Fruit fly (Drosophila melanogaster) whole organism, wandering third instar larva: Measurements from ENCODE around the gene Rgl.

ENCODE experiments used
- Abd-B ChIP-seq: fragments of >200 bp; optimal IDR thresholded peaks from 2 replicates; lab custom pipeline; 2017; ENCODE audit warnings: missing biosample characterization, missing genetic modification characterization
- CG32264 ChIP-seq: fragments of 200-800 bp; sonication (Bioruptor generic); optimal IDR thresholded peaks from 2 replicates; lab custom pipeline; 2016; ENCODE audit warnings: missing biosample characterization, missing genetic modification characterization
- CrebA ChIP-seq: fragments of 200-800 bp; sonication (Bioruptor generic); optimal IDR thresholded peaks from 2 replicates; lab custom pipeline; 2016; ENCODE audit warnings: missing biosample characterization, mild to moderate bottlenecking, missing genetic modification characterization, borderline replicate concordance
- Dfd ChIP-seq: fragments of >200 bp; optimal IDR thresholded peaks from 2 replicates; lab custom pipeline; 2017; ENCODE audit warnings: missing biosample characterization, missing genetic modification characterization
- Dif ChIP-seq: fragments of 200-275, 200-300 bp; sonication (Bioruptor generic); optimal IDR thresholded peaks from 2 replicates; lab custom pipeline; 2018; ENCODE audit warnings: missing biosample characterization, missing genetic modification characterization; ENCODE audit not compliant: partially characterized antibody
- GATAd ChIP-seq: sonication (Bioruptor generic); optimal IDR thresholded peaks from 2 replicates; lab custom pipeline; 2016; ENCODE audit warnings: missing biosample characterization, missing genetic modification characterization
- HLH106 ChIP-seq: fragments of 200-800 bp; optimal IDR thresholded peaks from 3 replicates; lab custom pipeline; 2019; ENCODE audit warnings: missing biosample characterization, mild to moderate bottlenecking, missing genetic modification characterization, moderate library complexity
- Hr83 ChIP-seq: fragments of 200-300 bp; sonication (Bioruptor generic); optimal IDR thresholded peaks from 2 replicates; lab custom pipeline; 2016; ENCODE audit warnings: missing biosample characterization, mild to moderate bottlenecking, missing genetic modification characterization, moderate library complexity; ENCODE audit not compliant: poor library complexity, severe bottlenecking
- Jra ChIP-seq: sonication (Bioruptor generic); optimal IDR thresholded peaks from 2 replicates; lab custom pipeline; 2016; ENCODE audit warnings: missing biosample characterization, missing genetic modification characterization
- Mio ChIP-seq: sonication (Bioruptor generic); optimal IDR thresholded peaks from 2 replicates; lab custom pipeline; 2016; ENCODE audit warnings: missing biosample characterization, missing genetic modification characterization
- Myc ChIP-seq: fragments of >200 bp; optimal IDR thresholded peaks from 2 replicates; lab custom pipeline; 2017
- OdsH ChIP-seq: fragments of 200-800 bp; sonication (Bioruptor generic); optimal IDR thresholded peaks from 2 replicates; lab custom pipeline; 2016; ENCODE audit warnings: missing biosample characterization, mild to moderate bottlenecking, missing genetic modification characterization
- Rel ChIP-seq, 2 experiments: fragments of 200-800 bp; sonication (Bioruptor generic) in 1 of 2; optimal IDR thresholded peaks; 2 replicates in 1 of 2; 3 replicates in 1 of 2; lab custom pipeline; 2016 to 2019; ENCODE audit warnings: mild to moderate bottlenecking in 2 of 2, missing biosample characterization in 2 of 2, missing genetic modification characterization in 2 of 2, moderate library complexity in 1 of 2
- Sp1 ChIP-seq: fragments of 200-800 bp; sonication (Bioruptor generic); optimal IDR thresholded peaks from 3 replicates; lab custom pipeline; 2019; ENCODE audit warnings: missing biosample characterization, mild to moderate bottlenecking, missing genetic modification characterization, moderate library complexity
- Vsx2 ChIP-seq: fragments of 200-300, 225-300 bp; sonication (Bioruptor generic); optimal IDR thresholded peaks from 2 replicates; lab custom pipeline; 2018; ENCODE audit warnings: missing biosample characterization, missing genetic modification characterization; ENCODE audit not compliant: partially characterized antibody
- br ChIP-seq: fragments of 200-800 bp; sonication (Bioruptor generic); optimal IDR thresholded peaks from 2 replicates; lab custom pipeline; 2016; ENCODE audit warnings: missing biosample characterization, missing genetic modification characterization
- brk ChIP-seq: fragments of 200-800 bp; sonication (Bioruptor generic); optimal IDR thresholded peaks from 2 replicates; lab custom pipeline; 2016; ENCODE audit warnings: missing biosample characterization, mild to moderate bottlenecking, missing genetic modification characterization
- dl ChIP-seq, 2 experiments: fragments of 175-275, 200-275 bp in 1 of 2; fragments of 200-275 bp in 1 of 2; sonication (Bioruptor generic); optimal IDR thresholded peaks; lab custom pipeline; 2018; ENCODE audit warnings: mild to moderate bottlenecking in 2 of 2, missing biosample characterization in 2 of 2, missing genetic modification characterization in 2 of 2, moderate library complexity in 2 of 2; ENCODE audit not compliant: partially characterized antibody in 2 of 2, insufficient read depth in 1 of 2
- dmrt93B ChIP-seq: fragments of 200-800 bp; sonication (Bioruptor generic); optimal IDR thresholded peaks from 2 replicates; lab custom pipeline; 2018; ENCODE audit warnings: missing biosample characterization, mild to moderate bottlenecking, missing genetic modification characterization
- dsf ChIP-seq: sonication (Bioruptor generic); optimal IDR thresholded peaks from 2 replicates; lab custom pipeline; 2016; ENCODE audit warnings: missing biosample characterization, missing genetic modification characterization, borderline replicate concordance
- foxo ChIP-seq, 2 experiments: fragments of 200-800 bp; sonication (Bioruptor generic); optimal IDR thresholded peaks; 2 replicates in 1 of 2; 3 replicates in 1 of 2; lab custom pipeline; 2016 to 2017; ENCODE audit warnings: missing biosample characterization in 2 of 2, missing genetic modification characterization in 2 of 2
- fru ChIP-seq: fragments of 200-800 bp; sonication (Bioruptor generic); optimal IDR thresholded peaks from 3 replicates; lab custom pipeline; 2016; ENCODE audit warnings: missing biosample characterization, mild to moderate bottlenecking, missing genetic modification characterization
- h ChIP-seq: fragments of 200-800 bp; sonication (Bioruptor generic); optimal IDR thresholded peaks from 3 replicates; lab custom pipeline; 2016; ENCODE audit warnings: missing biosample characterization, mild to moderate bottlenecking, missing genetic modification characterization
- lola ChIP-seq: fragments of >200 bp; optimal IDR thresholded peaks from 2 replicates; lab custom pipeline; 2017; ENCODE audit warnings: missing biosample characterization, missing genetic modification characterization
- psq ChIP-seq: fragments of 200-800 bp; sonication (Bioruptor generic); optimal IDR thresholded peaks from 3 replicates; lab custom pipeline; 2017; ENCODE audit warnings: missing biosample characterization, mild to moderate bottlenecking, missing genetic modification characterization, moderate library complexity
- rgr ChIP-seq: fragments of 200-800 bp; sonication (Bioruptor generic); optimal IDR thresholded peaks from 3 replicates; lab custom pipeline; 2016; ENCODE audit warnings: missing biosample characterization, mild to moderate bottlenecking, missing genetic modification characterization
- sage ChIP-seq: fragments of 200-800 bp; sonication (Bioruptor generic); optimal IDR thresholded peaks from 2 replicates; lab custom pipeline; 2016; ENCODE audit warnings: missing biosample characterization, mild to moderate bottlenecking, missing genetic modification characterization
- sv ChIP-seq: fragments of 200-800 bp; sonication (Bioruptor generic); optimal IDR thresholded peaks from 3 replicates; lab custom pipeline; 2016; ENCODE audit warnings: missing biosample characterization, missing genetic modification characterization
- tai ChIP-seq: sonication (Bioruptor generic); optimal IDR thresholded peaks from 2 replicates; lab custom pipeline; 2016; ENCODE audit warnings: missing biosample characterization, missing genetic modification characterization
- usp ChIP-seq: fragments of >200 bp; optimal IDR thresholded peaks from 2 replicates; lab custom pipeline; 2017; ENCODE audit warnings: missing biosample characterization, missing genetic modification characterization
- woc ChIP-seq: sonication (Bioruptor generic); optimal IDR thresholded peaks from 2 replicates; lab custom pipeline; 2016; ENCODE audit warnings: missing biosample characterization, mild to moderate bottlenecking, missing genetic modification characterization

Rgl gene

dm6 chr3L:13957789-13958188 lies 32.7 kb upstream of the Rgl start:
- TF ChIP-seq Myc (no peak), Abd-B (GFP tag; lab: Kevin White, UChicago) (no peak), Dfd (GFP tag; lab: Kevin White, UChicago) (no peak), lola (GFP tag; lab: Kevin White, UChicago) (no peak), OdsH (GFP tag; lab: Kevin White, UChicago) (no peak), CG32264 (GFP tag; lab: Kevin White, UChicago) (no peak)
- TF ChIP-seq, all 38 proteins: peak for 0

dm6 chr3L:13957212-13957668 lies 32.1 kb upstream of the Rgl start:
- TF ChIP-seq sv (GFP tag; lab: Kevin White, UChicago) (peak; percentile 39), Hr83 (GFP tag; lab: Kevin White, UChicago) (no peak), OdsH (GFP tag; lab: Kevin White, UChicago) (peak; percentile 14), rgr (peak; percentile 19), psq (GFP tag; lab: Kevin White, UChicago) (peak; percentile 6), h (GFP tag; lab: Kevin White, UChicago) (peak; percentile 5), Dif (GFP tag; lab: Kevin White, UChicago) (no peak), foxo (GFP tag; optimal IDR thresholded peaks at IDR 0.05; lab: Kevin White, UChicago) (peak in 1 of 2 experiments; percentile 34)

DNA sequence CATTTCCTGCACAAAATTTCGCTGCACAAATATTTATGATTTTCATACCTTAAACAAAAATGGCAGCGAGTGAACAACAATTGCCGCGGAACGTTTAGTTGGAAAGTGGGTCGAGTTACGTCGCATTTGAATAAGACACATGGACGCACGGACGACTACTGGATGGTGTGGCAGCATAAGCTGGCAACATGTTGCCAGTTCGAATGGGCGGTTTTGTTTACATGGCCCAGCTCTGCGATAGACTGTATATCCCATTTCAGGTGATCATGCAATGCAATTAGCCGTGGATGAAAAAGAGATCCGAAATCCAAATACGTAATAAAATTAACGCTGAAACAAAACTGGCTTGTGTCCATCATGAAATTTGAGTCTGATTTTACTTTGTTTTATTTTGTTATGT lies 31.5 kb upstream of the Rgl start:
- no peak for TF ChIP-seq Myc
- no peak for TF ChIP-seq sv (GFP tag; lab: Kevin White, UChicago)
- no peak for TF ChIP-seq Dfd (GFP tag; lab: Kevin White, UChicago)
- TF ChIP-seq Rel (GFP tag; optimal IDR thresholded peaks at IDR 0.05; lab: Kevin White, UChicago): no peak
- no peak for TF ChIP-seq Rel (tag; optimal IDR thresholded peaks at IDR 0.05; lab: Kevin White, UChicago)
- no peak for TF ChIP-seq psq (GFP tag; lab: Kevin White, UChicago)
- no peak for TF ChIP-seq woc
- no peak for TF ChIP-seq fru
- TF ChIP-seq usp: no peak
- TF ChIP-seq dmrt93B (GFP tag; lab: Kevin White, UChicago): no peak
- no peak for TF ChIP-seq Vsx2 (GFP tag; lab: Kevin White, UChicago)
- TF ChIP-seq Sp1: no peak
- TF ChIP-seq Jra (GFP tag; lab: Kevin White, UChicago): no peak
- TF ChIP-seq dsf (GFP tag; lab: Kevin White, UChicago): no peak
- TF ChIP-seq lola (GFP tag; lab: Kevin White, UChicago): no peak
- TF ChIP-seq HLH106 (tag; lab: Kevin White, UChicago): no peak

dm6 chr3L:13952484-13953048 lies 27.4 kb upstream of the Rgl start:
- peak; percentile 80 for TF ChIP-seq h (GFP tag; lab: Kevin White, UChicago)
- peak; percentile 23 for TF ChIP-seq CrebA
- TF ChIP-seq Rel (GFP tag; optimal IDR thresholded peaks at IDR 0.05; lab: Kevin White, UChicago): no peak
- peak; percentile 16 for TF ChIP-seq Rel (tag; optimal IDR thresholded peaks at IDR 0.05; lab: Kevin White, UChicago)
- no peak for TF ChIP-seq Mio (GFP tag; lab: Kevin White, UChicago)
- TF ChIP-seq, all 38 proteins: peak for 3

DNA sequence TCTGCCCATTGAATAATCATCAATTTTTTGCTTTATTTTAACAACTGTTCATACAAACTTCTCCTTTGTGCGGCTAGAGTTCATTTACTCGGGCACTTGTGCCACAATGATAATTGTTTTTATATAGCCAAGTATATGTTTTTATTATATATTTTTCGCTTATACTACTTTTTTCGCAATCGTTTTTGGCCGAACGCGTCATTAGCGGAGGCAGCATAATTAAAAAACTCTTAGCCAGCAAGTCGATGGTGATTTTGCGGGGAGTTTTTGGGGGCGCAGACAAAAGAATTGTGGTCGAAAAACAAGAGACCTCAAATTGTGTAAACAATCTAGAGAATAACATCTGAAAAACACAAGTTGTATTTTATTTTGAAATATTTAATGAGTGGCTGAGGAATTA lies 26.4 kb upstream of the Rgl start:
- TF ChIP-seq Sp1: peak; percentile 4
- TF ChIP-seq OdsH (GFP tag; lab: Kevin White, UChicago): no peak
- peak; percentile 46 for TF ChIP-seq h (GFP tag; lab: Kevin White, UChicago)
- TF ChIP-seq HLH106 (tag; lab: Kevin White, UChicago): no peak
- no peak for TF ChIP-seq br (GFP tag; lab: Kevin White, UChicago)
- TF ChIP-seq Hr83 (GFP tag; lab: Kevin White, UChicago): peak; percentile 16
- peak; percentile 38 for TF ChIP-seq rgr
- no peak for TF ChIP-seq dl (GFP tag; optimal IDR thresholded peaks at IDR 0.05; lab: Kevin White, UChicago; ENCODE audit: insufficient read depth in 1 of 2, partially characterized antibody in 2 of 2)
- TF ChIP-seq tai (GFP tag; lab: Kevin White, UChicago): peak; percentile 12
- no peak for TF ChIP-seq GATAd (GFP tag; lab: Kevin White, UChicago)
- peak; percentile 28 for TF ChIP-seq brk (GFP tag; lab: Kevin White, UChicago)
- no peak for TF ChIP-seq sage (GFP tag; lab: Kevin White, UChicago)
- TF ChIP-seq woc: no peak
